Fruit fly (Drosophila melanogaster): ENCODE data around the gene CG11379.

Gene CG11379

DNA sequence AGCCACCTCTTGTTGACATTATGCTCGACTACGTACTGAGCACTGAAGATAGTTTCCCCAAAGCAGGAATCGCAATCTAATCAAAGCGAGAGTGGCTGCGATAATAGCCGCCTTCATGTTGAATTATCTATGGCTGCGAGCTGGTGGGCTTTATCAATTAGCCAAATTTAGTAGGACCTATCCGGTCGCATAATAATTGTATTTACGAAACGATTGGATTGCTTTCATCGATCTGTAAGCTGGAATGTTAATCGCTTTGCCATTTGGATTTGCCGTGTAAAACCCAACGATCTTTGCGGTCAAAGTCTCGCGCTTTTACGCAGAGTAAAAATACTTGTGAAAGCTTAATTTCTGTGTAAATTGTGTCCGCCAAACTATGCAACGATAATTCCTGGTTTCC is 4.0 kb upstream of the CG11379 start, which contains the start of gene CG11384:
TSS of gene CG11384 (minus strand) at position 43 of the 400 bp plus-strand sequence.
- TF ChIP-seq usp (GFP tag; optimal IDR thresholded peaks at IDR 0.05) = no peak
- no peak for TF ChIP-seq CG8478 (optimal IDR thresholded peaks at IDR 0.05)
- no peak for TF ChIP-seq EcR (GFP tag; optimal IDR thresholded peaks at IDR 0.05)
- TF ChIP-seq pan (optimal IDR thresholded peaks at IDR 0.05) = no peak
- TF ChIP-seq psq (optimal IDR thresholded peaks at IDR 0.05) = no peak
- no peak for TF ChIP-seq Dll (optimal IDR thresholded peaks at IDR 0.05)

DNA sequence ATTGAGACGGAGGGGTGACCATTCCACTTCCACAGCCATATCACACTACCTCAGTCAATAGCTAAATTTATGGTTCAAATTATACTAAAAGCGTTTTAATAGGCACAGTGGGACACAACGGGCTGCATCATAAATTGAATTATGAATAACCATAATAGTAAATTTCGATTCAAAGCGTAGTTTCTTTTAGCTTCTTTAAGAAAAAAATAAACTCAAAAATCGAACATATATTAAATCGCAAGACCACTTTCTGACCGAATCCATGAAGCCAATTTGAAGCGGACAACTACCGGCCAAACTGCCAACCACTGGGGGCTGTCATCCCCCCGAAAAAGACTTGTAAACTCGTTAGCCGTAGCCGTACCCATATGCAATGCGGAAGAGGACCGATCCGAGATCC is 900 bp downstream of the CG11379 start:
- TF ChIP-seq EcR (GFP tag; optimal IDR thresholded peaks at IDR 0.05) (no peak), usp (GFP tag; optimal IDR thresholded peaks at IDR 0.05) (no peak), CG8478 (optimal IDR thresholded peaks at IDR 0.05) (no peak), Dll (optimal IDR thresholded peaks at IDR 0.05) (no peak), pan (optimal IDR thresholded peaks at IDR 0.05) (no peak), psq (optimal IDR thresholded peaks at IDR 0.05) (no peak)

DNA sequence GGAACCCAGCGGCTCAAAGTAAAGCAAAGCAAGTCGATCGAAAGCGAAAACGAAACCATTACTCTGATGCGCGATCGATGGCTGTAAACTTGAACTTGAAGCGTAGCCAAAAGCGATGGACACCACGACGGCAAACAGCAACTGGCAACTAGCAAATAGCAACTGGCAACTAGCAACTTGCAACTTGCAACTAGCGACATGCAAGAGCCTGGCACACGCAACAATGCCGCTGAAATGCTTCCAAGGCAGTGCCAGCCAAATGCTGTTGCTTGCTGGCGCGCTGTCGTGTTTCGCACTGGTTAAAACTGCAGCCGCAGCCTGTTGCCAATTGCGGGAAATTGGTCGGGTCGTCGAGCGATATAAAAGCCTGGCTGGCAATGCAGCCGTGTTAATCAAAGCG is 1.4 kb downstream of the CG11379 start, which contains the start of gene CG14627:
TSS of gene CG14627 (plus strand) at position 301 of the 400 bp plus-strand sequence.
- TF ChIP-seq usp (GFP tag; optimal IDR thresholded peaks at IDR 0.05) (no peak), Dll (optimal IDR thresholded peaks at IDR 0.05) (no peak), psq (optimal IDR thresholded peaks at IDR 0.05) (no peak), EcR (GFP tag; optimal IDR thresholded peaks at IDR 0.05) (no peak), CG8478 (optimal IDR thresholded peaks at IDR 0.05) (no peak), pan (optimal IDR thresholded peaks at IDR 0.05) (no peak)

DNA sequence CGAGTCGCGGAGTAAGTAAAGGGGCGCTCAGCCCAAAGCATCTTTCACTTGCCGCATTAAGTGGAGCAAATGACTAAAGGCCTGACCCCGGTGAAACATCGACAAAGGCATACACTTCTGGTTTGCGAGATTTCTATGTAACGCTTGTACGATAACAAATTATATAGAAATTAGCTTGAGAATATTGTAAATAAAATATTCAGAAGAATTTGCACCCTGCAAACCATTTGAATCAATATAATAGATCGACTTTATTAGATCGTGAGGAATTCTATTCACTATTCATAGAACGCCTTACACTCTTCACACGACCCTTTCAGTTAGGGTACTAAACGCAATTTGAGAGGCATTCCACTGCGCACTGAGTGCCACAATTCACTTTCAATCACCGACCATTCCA is 3.8 kb downstream of the CG11379 start:
- TF ChIP-seq EcR (GFP tag; optimal IDR thresholded peaks at IDR 0.05) (no peak), psq (optimal IDR thresholded peaks at IDR 0.05) (no peak)

DNA sequence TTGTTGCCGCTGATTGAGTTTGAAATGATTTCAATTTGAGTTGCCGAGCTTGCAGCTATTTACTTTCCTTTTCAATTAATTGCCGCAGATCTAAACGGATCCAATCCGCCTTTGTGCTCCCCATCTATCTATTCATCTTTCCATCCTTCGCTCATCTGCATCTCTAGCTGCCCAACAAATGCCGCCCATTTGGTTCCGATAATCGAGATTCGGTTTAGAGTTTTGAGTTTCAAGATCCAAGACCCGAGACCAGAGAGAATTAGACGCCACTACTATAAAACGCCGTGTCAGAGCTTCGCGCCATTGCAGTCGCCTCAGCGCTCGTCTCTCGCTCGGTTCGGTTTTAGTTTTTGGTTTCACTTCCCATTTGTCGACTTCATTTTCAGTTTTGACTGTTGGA is 4.5 kb downstream of the CG11379 start, which contains the start of gene CG14626:
TSS of gene CG14626 (plus strand) at position 301 of the 400 bp plus-strand sequence.
- TF ChIP-seq usp (GFP tag; optimal IDR thresholded peaks at IDR 0.05) (no peak), psq (optimal IDR thresholded peaks at IDR 0.05) (no peak), EcR (GFP tag; optimal IDR thresholded peaks at IDR 0.05) (no peak), Dll (optimal IDR thresholded peaks at IDR 0.05) (no peak), CG8478 (optimal IDR thresholded peaks at IDR 0.05) (no peak), pan (optimal IDR thresholded peaks at IDR 0.05) (no peak)

DNA sequence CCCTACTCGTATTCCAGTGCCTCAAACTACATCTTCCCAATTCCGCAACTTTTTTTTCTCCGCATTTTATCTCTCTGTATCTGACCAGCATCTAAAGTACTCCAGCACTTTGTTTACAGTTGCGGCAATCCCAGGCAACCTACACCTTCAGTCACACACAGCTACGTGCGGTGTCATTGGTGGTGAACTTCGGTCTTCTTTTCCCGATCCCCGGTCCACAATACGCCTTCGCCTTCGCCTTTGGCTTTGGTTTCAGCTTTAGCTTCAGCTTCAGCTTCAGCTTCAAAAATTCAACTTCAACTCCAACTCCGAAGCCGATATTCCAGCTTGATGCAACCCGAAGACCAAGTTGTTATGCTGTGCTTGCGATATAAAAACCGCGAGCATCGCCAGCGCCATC is 11.0 kb downstream of the CG11379 start, which contains the start of gene CG11380:
TSS of gene CG11380 (plus strand) at position 301 of the 400 bp plus-strand sequence.
- TF ChIP-seq pan (optimal IDR thresholded peaks at IDR 0.05) (no peak), usp (GFP tag; optimal IDR thresholded peaks at IDR 0.05) (no peak), psq (optimal IDR thresholded peaks at IDR 0.05) (no peak)

DNA sequence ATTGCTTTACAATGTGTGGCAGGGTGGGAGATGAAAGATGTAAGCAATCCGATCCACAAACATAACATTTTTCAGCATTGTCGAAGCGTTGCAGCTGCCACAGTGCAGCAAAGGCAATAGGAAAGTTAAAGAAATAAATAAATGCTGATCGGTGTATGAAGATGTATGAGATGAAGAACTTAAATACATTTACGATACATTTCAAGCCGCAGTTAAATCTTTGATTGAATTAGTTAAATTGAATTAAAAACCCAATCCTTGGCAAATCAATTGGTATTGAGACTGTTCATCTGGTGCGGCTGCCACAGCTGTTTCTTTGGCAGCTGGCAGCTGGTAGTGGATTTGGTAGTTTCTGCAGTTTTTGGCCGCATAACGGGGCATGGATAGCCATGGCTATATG is 17.9 kb downstream of the CG11379 start:
- no peak for TF ChIP-seq CG8478 (optimal IDR thresholded peaks at IDR 0.05)
- no peak for TF ChIP-seq Dll (optimal IDR thresholded peaks at IDR 0.05)
- TF ChIP-seq EcR (GFP tag; optimal IDR thresholded peaks at IDR 0.05) = no peak
- no peak for TF ChIP-seq usp (GFP tag; optimal IDR thresholded peaks at IDR 0.05)
- TF ChIP-seq pan (optimal IDR thresholded peaks at IDR 0.05) = no peak
- no peak for TF ChIP-seq psq (optimal IDR thresholded peaks at IDR 0.05)

DNA sequence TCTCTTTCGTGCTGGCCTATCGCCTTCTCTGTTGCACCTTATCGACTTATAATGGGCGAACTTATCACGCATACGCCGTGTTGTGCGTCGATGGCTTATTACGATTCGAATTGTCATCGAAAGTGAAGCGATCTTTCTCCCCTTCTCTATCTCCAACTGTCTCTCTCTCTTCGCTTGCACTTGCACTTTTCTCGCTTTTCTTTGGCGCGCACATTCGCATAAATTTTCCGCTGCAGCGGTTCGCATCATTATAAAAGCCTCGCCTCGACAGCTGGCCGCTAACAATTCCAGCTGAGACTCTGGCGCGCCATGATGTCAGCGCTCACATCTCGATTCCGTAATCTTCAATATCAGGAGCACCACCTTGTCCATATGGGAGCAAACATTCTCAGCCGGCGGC is 19.3 kb downstream of the CG11379 start, which contains the start of gene CG14625:
TSS of gene CG14625 (plus strand) at position 301 of the 400 bp plus-strand sequence.
- TF ChIP-seq EcR (GFP tag; optimal IDR thresholded peaks at IDR 0.05) (no peak), psq (optimal IDR thresholded peaks at IDR 0.05) (no peak), Dll (optimal IDR thresholded peaks at IDR 0.05) (no peak), usp (GFP tag; optimal IDR thresholded peaks at IDR 0.05) (no peak), CG8478 (optimal IDR thresholded peaks at IDR 0.05) (no peak)

DNA sequence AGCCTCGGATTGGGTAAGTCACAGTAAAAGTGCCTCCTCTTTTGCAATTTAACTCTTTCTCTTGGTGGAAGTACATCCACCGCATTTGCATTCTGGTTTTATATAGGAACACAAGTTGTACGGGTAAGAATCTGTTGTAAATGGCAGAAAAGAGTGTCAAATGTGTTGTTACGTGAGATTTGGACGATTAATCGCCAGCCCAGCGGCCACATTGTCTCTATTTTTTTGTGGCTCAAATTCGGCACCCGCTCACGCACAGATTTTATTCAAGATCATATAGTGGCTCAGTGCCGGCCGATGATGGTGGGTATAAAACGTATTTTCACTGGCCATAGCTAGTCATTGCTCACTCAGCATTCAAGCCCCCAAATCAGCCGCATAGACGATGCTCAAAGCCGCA is 23.5 kb downstream of the CG11379 start, which contains the start of gene CG11381:
TSS of gene CG11381 (plus strand) at position 301 of the 400 bp plus-strand sequence.
- TF ChIP-seq Dll (optimal IDR thresholded peaks at IDR 0.05) = no peak
- no peak for TF ChIP-seq EcR (GFP tag; optimal IDR thresholded peaks at IDR 0.05)
- no peak for TF ChIP-seq pan (optimal IDR thresholded peaks at IDR 0.05)
- TF ChIP-seq usp (GFP tag; optimal IDR thresholded peaks at IDR 0.05) = no peak
- TF ChIP-seq psq (optimal IDR thresholded peaks at IDR 0.05) = no peak
- no peak for TF ChIP-seq CG8478 (optimal IDR thresholded peaks at IDR 0.05)

DNA sequence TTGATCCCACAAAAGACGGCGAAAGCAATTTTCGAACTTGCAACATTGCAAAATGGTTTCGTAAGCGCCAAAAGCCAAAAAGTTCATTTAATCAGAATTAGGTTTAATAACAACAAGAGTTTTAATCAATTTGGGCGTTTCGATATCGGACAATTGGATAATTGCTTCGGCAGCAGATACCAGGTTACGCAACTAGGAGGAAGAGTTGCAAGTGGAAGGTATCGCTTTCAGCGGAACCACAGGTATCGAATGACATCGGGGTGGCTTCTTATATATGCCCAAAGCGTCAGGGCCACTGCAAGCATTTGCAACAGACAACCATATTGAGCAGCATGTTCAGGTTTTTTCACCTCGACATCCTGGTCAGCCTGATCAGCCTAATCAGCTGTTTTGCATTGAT is 26.5 kb downstream of the CG11379 start, which contains the start of gene CG14624:
TSS of gene CG14624 (plus strand) at position 301 of the 400 bp plus-strand sequence.
- TF ChIP-seq EcR (GFP tag; optimal IDR thresholded peaks at IDR 0.05) (no peak), pan (optimal IDR thresholded peaks at IDR 0.05) (no peak), psq (optimal IDR thresholded peaks at IDR 0.05) (no peak), usp (GFP tag; optimal IDR thresholded peaks at IDR 0.05) (no peak), Dll (optimal IDR thresholded peaks at IDR 0.05) (no peak), CG8478 (optimal IDR thresholded peaks at IDR 0.05) (no peak)

DNA sequence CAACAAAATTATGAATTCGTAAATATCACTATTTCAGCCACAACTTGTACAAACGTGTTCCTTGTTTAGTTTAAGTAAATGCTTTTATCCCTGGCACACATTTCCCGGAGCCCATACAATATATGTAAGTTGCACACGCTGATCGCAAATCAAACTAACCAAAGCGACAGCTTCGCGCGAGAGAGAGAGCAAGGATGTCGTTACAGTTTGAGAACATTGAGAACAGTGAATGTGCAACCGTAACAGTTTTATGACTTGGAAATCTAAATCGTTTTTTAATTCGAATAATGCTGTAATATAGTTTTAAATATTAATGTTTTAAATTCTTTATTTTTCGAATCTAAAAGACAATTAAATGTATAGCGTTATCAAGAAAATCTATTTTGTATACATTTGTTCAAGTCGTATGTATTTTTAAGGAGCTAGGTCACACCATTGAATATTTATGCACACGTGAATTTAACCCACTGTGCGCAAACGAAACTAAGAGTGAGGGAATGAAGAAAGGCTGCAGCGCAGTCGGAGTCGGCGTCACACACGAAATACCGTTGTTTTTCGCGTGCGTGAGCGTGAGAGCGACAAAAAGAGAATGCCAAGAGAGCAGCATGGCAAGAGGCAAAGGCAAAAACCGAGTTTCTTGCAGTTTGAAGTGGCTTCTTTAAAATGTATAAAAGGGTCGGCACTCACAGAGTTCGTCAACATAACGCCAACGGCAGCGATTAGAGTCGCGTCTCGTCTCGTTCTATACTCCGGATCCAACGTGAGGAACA is 29.5 kb downstream of the CG11379 start, which contains the start of gene CG11382:
TSS of gene CG11382 (plus strand) at position 720 of the 770 bp plus-strand sequence.
- TF ChIP-seq pan (optimal IDR thresholded peaks at IDR 0.05) = no peak
- TF ChIP-seq CG8478 (optimal IDR thresholded peaks at IDR 0.05) = no peak
- no peak for TF ChIP-seq EcR (GFP tag; optimal IDR thresholded peaks at IDR 0.05)
- TF ChIP-seq psq (optimal IDR thresholded peaks at IDR 0.05) = no peak
- TF ChIP-seq Dll (optimal IDR thresholded peaks at IDR 0.05) = no peak
- no peak for TF ChIP-seq usp (GFP tag; optimal IDR thresholded peaks at IDR 0.05)

DNA sequence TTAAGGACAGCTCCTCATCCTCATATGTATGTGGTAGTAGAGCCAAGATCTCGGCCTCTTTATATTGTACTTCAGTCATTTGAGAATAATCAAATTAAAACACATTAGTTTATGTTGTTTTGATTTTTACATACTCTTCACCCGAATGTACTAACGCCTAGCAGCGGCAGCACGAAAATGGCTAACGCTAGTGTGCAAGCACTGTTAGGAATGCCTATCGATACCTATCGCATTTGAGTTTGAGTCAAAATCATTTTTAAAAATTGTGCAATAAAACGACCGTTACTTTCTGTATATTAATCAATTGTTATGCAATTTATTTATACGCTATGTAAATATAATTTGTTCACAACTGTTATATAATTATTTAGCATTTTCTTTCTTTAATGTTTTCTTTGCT is 35.0 kb downstream of the CG11379 start, which contains the start of gene CG11398:
TSS of gene CG11398 (minus strand) at position 157 of the 400 bp plus-strand sequence.
- TF ChIP-seq Dll (optimal IDR thresholded peaks at IDR 0.05) (no peak), psq (optimal IDR thresholded peaks at IDR 0.05) (no peak), pan (optimal IDR thresholded peaks at IDR 0.05) (no peak), EcR (GFP tag; optimal IDR thresholded peaks at IDR 0.05) (no peak), usp (GFP tag; optimal IDR thresholded peaks at IDR 0.05) (no peak), CG8478 (optimal IDR thresholded peaks at IDR 0.05) (no peak)
